Fruit fly (Drosophila melanogaster): ENCODE measurements around the gene mkg-p.

The mkg-p gene

DNA sequence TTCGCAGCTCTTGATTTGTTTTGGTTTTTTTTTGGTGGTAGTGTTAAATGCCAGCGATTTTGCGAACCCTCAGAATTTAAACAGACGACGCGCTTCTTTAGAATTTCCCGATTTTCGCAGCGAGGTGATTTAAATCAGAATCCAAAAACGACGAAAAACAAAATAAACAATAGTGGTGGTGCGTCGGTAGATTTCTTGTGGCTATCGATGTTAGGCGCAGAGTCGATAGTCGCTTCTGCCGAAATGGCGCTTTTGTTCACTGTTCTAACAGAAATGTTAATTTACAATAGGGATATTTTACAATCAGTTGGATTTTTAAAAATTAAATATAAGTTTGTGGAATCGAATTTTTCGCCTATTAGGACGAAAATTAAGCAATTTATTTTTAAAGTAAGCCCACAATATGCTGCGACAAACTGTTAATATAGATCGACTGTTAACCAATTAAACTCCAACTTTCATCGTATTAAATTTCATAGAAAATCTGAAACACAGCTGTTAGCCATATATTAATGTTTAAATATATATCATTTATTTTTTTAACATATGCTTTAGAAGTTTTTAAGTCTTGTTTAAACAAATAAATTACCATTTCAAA lies 44.2 kb upstream of the mkg-p start, which contains the start of gene CG6983 (continued):
- TF ChIP-seq ase (GFP tag; IDR thresholded peaks at IDR 0.05) (no peak), Bgb (GFP tag; IDR thresholded peaks at IDR 0.05; ENCODE audit: partially characterized antibody) (peak; percentile 83), CG13123 (GFP tag; optimal IDR thresholded peaks at IDR 0.05) (no peak), dan (GFP tag; IDR thresholded peaks at IDR 0.05) (no peak), CG9932 (GFP tag; IDR thresholded peaks at IDR 0.05) (peak; percentile 8; the same call in 1 of the 2 replicates), vvl (GFP tag; IDR thresholded peaks at IDR 0.05) (0 out of 2 replicates have a peak, but pooled peaks have one; percentile 6), amos (GFP tag; IDR thresholded peaks at IDR 0.05; ENCODE audit: partially characterized antibody) (peak; percentile 92; the same call in 1 of the 2 replicates), scrt (GFP tag; optimal IDR thresholded peaks at IDR 0.05) (no peak), Chrac-16 (GFP tag; optimal IDR thresholded peaks at IDR 0.05) (no peak), CG17186 (GFP tag; optimal IDR thresholded peaks at IDR 0.05) (peak; percentile 60), CG10267 (tag; optimal IDR thresholded peaks at IDR 0.05) (peak; percentile 32)

DNA sequence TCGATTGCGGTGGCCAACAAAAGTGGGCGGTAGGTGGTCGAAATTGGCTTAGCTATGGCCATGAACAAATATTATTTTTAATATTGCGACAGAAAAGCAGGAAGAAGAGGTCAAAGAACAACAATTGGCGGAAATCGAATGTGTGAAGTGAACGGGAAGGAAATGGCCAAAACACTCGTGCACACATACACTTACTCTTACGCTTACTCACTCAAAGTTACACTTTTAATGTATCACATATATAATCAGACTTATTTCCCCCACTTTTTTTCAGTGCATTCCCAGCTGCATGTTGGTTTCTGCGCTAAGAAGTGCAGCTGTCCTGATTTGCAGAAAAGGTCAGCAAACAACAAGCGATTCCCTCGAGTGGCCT lies 43.4 kb upstream of the mkg-p start:
- TF ChIP-seq Gsc (GFP tag; IDR thresholded peaks at IDR 0.05) (no peak), tap (tag; optimal IDR thresholded peaks at IDR 0.05) (no peak), CG7556 (GFP tag; optimal IDR thresholded peaks at IDR 0.05) (peak; percentile 55), ato (GFP tag; IDR thresholded peaks at IDR 0.05; ENCODE audit: partially characterized antibody) (no peak), wdn (GFP tag; IDR thresholded peaks at IDR 0.05) (no peak), Rx (GFP tag; IDR thresholded peaks at IDR 0.05) (no peak), CG6689 (GFP tag; IDR thresholded peaks at IDR 0.05) (no peak), CG1647 (GFP tag; optimal IDR thresholded peaks at IDR 0.05) (peak; percentile 34), CG8089 (GFP tag; optimal IDR thresholded peaks at IDR 0.05) (no peak), TFAM (GFP tag; optimal IDR thresholded peaks at IDR 0.05) (no peak), stc (GFP tag; IDR thresholded peaks at IDR 0.05) (no peak), CG9609 (GFP tag; optimal IDR thresholded peaks at IDR 0.05) (no peak), CG13894 (tag; optimal IDR thresholded peaks at IDR 0.05) (no peak), CG7839 (tag; optimal IDR thresholded peaks at IDR 0.05) (peak; percentile 13), twi (tag; optimal IDR thresholded peaks at IDR 0.05) (no peak), gsb (GFP tag; IDR thresholded peaks at IDR 0.05) (no peak), CG6854 (GFP tag; optimal IDR thresholded peaks at IDR 0.05) (no peak), CG6813 (GFP tag; optimal IDR thresholded peaks at IDR 0.05) (no peak), ind (GFP tag; optimal IDR thresholded peaks at IDR 0.05) (peak; percentile 15), bigmax (GFP tag; optimal IDR thresholded peaks at IDR 0.05) (no peak), BtbVII (GFP tag; optimal IDR thresholded peaks at IDR 0.05) (no peak), Dad (GFP tag; optimal IDR thresholded peaks at IDR 0.05) (no peak), Xbp1 (GFP tag; optimal IDR thresholded peaks at IDR 0.05) (no peak), ERR (GFP tag; optimal IDR thresholded peaks at IDR 0.05) (no peak), CG2678 (tag; optimal IDR thresholded peaks at IDR 0.05) (peak; percentile 13), CG12104 (GFP tag; optimal IDR thresholded peaks at IDR 0.05) (peak; percentile 29), peb (GFP tag; IDR thresholded peaks at IDR 0.05) (no peak), Sox100B (GFP tag; optimal IDR thresholded peaks at IDR 0.05) (no peak), corto (GFP tag; optimal IDR thresholded peaks at IDR 0.05) (no peak), cad (GFP tag; optimal IDR thresholded peaks at IDR 0.05) (no peak), CG30403 (GFP tag; optimal IDR thresholded peaks at IDR 0.05) (peak; percentile 66), prd (optimal IDR thresholded peaks at IDR 0.05) (no peak), prd (GFP tag; IDR thresholded peaks at IDR 0.05) (peak; percentile 35; the same call in 1 of the 3 replicates), GATAe (GFP tag; conservative IDR thresholded peaks at IDR 0.05) (no peak), dmrt99B (tag; optimal IDR thresholded peaks at IDR 0.05) (peak; percentile 51), nom (GFP tag; optimal IDR thresholded peaks at IDR 0.05) (no peak), Gug (GFP tag; IDR thresholded peaks at IDR 0.05) (peak; percentile 32; the same call in 2 of the 4 replicates), zf30C (GFP tag; optimal IDR thresholded peaks at IDR 0.05) (peak; percentile 71), stwl (tag; optimal IDR thresholded peaks at IDR 0.05) (no peak)

Data from whole organism, embryonic.